Worm (Caenorhabditis elegans) whole organism, young adult: ENCODE results near the gene F16H6.7.

ENCODE experiments used
- D2030.7 ChIP-seq: fragments of 200-800 bp; sonication (Bioruptor generic); IDR thresholded peaks from 2 replicates; pipeline ENCODE4 v1.3.6; 2022; ENCODE audit warnings: missing genetic modification reagents, missing genetic modification characterization, missing compliant biosample characterization
- F49E8.2 ChIP-seq: sonication (generic microtip); optimal IDR thresholded peaks from 3 replicates; lab custom pipeline; 2017; ENCODE audit warnings: missing genetic modification characterization, mild to moderate bottlenecking, missing compliant biosample characterization, antibody characterized with exemption, moderate library complexity; ENCODE audit not compliant: insufficient read depth
- K12H6.12 ChIP-seq: fragments of 200-800 bp; sonication (Bioruptor generic); optimal IDR thresholded peaks from 2 replicates; lab custom pipeline; 2018; ENCODE audit warnings: mild to moderate bottlenecking, missing genetic modification characterization, missing compliant biosample characterization
- ama-1 ChIP-seq, 3 experiments: fragments of 150-350 bp in 1 of 3; sonication (generic microtip) in 2 of 3; optimal IDR thresholded peaks; 2 replicates each; lab custom pipeline; 2014 to 2018; ENCODE audit warnings: missing biosample characterization in 2 of 3, missing genetic modification characterization in 2 of 3, missing genetic modification reagents in 2 of 3
- ceh-58 ChIP-seq: fragments of 200-800 bp; sonication (Bioruptor generic); IDR thresholded peaks from 2 replicates; pipeline ENCODE4 v1.3.6; 2022; ENCODE audit warnings: missing genetic modification characterization, missing compliant biosample characterization
- hmg-1.2 ChIP-seq: fragments of 200-800 bp; sonication (Bioruptor generic); IDR thresholded peaks from 2 replicates; pipeline ENCODE4 v1.3.6; 2022; ENCODE audit warnings: missing genetic modification reagents, missing genetic modification characterization, missing compliant biosample characterization
- madf-8 ChIP-seq: fragments of 200-800 bp; sonication (Bioruptor generic); conservative IDR thresholded peaks from 2 replicates; pipeline ENCODE4 v1.3.6; 2022; ENCODE audit warnings: missing genetic modification reagents, missing genetic modification characterization, missing compliant biosample characterization
- sdz-38 ChIP-seq: sonication (generic microtip); optimal IDR thresholded peaks from 2 replicates; lab custom pipeline; 2016; ENCODE audit warnings: missing genotype, missing genetic modification characterization, missing compliant biosample characterization
- snpc-4 ChIP-seq, 5 experiments: fragments of 150-350 bp in 1 of 5; sonication (generic microtip) in 4 of 5; optimal IDR thresholded peaks; 2 replicates each; lab custom pipeline; 2014 to 2018; ENCODE audit warnings: missing genetic modification characterization in 5 of 5, missing biosample characterization in 3 of 5, antibody characterized with exemption in 2 of 5, mild to moderate bottlenecking in 2 of 5, missing compliant biosample characterization in 2 of 5, missing genotype in 2 of 5, moderate library complexity in 2 of 5, missing genetic modification reagents in 1 of 5
- unc-130 ChIP-seq: sonication (generic microtip); optimal IDR thresholded peaks from 2 replicates; lab custom pipeline; 2016; ENCODE audit warnings: missing genetic modification reagents, missing genetic modification characterization, missing compliant biosample characterization
- unc-62 ChIP-seq: fragments of 150-350 bp; optimal IDR thresholded peaks from 2 replicates; lab custom pipeline; 2014; ENCODE audit warnings: missing biosample characterization, missing genetic modification reagents, missing genetic modification characterization
- ztf-3 ChIP-seq: fragments of 200-800 bp; sonication (Bioruptor generic); optimal IDR thresholded peaks from 2 replicates; lab custom pipeline; 2018; ENCODE audit warnings: mild to moderate bottlenecking, missing genetic modification characterization, missing compliant biosample characterization

- no peak for TF ChIP-seq ceh-58 (GFP tag; lab: Robert Waterston, UW)
- no peak for TF ChIP-seq sdz-38 (tag; lab: Kevin White, UChicago)
- no peak for TF ChIP-seq D2030.7 (GFP tag; lab: Robert Waterston, UW)
- TF ChIP-seq ztf-3 (GFP tag; lab: Kevin White, UChicago), result no peak
- TF ChIP-seq unc-130 (GFP tag; lab: Kevin White, UChicago), result no peak
- no peak for TF ChIP-seq snpc-4 (GFP tag; optimal IDR thresholded peaks at IDR 0.05; lab: Kevin White, UChicago)
- TF ChIP-seq snpc-4 (tag; optimal IDR thresholded peaks at IDR 0.05; lab: Kevin White, UChicago), result no peak
- no peak for TF ChIP-seq ama-1 (optimal IDR thresholded peaks at IDR 0.05; lab: Kevin White, UChicago)
- TF ChIP-seq ama-1 (GFP tag; optimal IDR thresholded peaks at IDR 0.05; lab: Kevin White, UChicago), result no peak
- TF ChIP-seq K12H6.12 (tag; lab: Kevin White, UChicago), result no peak
- TF ChIP-seq madf-8 (GFP tag; lab: Robert Waterston, UW), result no peak
- TF ChIP-seq unc-62 (GFP tag; lab: Kevin White, UChicago), result no peak
- TF ChIP-seq hmg-1.2 (GFP tag; lab: Robert Waterston, UW), result no peak
- TF ChIP-seq F49E8.2, result no peak
Observed at ce11 chrV:18171568-18171967, 37.4 kb downstream of the F16H6.7 start, which contains the start of gene C14A6.8.
